Worm (Caenorhabditis elegans) whole organism, L1 larva: Measurements from ENCODE around the gene F01D5.1.

ENCODE experiments used
- C04F5.9 ChIP-seq: sonication (generic microtip); optimal IDR thresholded peaks from 2 replicates; lab custom pipeline; 2016; ENCODE audit warnings: missing genetic modification characterization, missing compliant biosample characterization
- C16A3.4 ChIP-seq: fragments of 150-350 bp; optimal IDR thresholded peaks from 2 replicates; lab custom pipeline; 2014; ENCODE audit warnings: missing biosample characterization, missing genetic modification characterization
- alr-1 ChIP-seq: fragments of 200-800 bp; sonication (Bioruptor generic); optimal IDR thresholded peaks from 2 replicates; lab custom pipeline; 2018; ENCODE audit warnings: borderline replicate concordance, mild to moderate bottlenecking, missing genetic modification characterization, missing compliant biosample characterization
- ama-1 ChIP-seq: fragments of 150-350 bp; optimal IDR thresholded peaks from 2 replicates; lab custom pipeline; 2014
- blmp-1 ChIP-seq: fragments of 150-350 bp; optimal IDR thresholded peaks from 2 replicates; lab custom pipeline; 2014; ENCODE audit warnings: missing biosample characterization, missing genetic modification characterization
- ces-1 ChIP-seq: fragments of 150-350 bp; optimal IDR thresholded peaks from 2 replicates; lab custom pipeline; 2014; ENCODE audit warnings: missing biosample characterization, missing genetic modification reagents, missing genetic modification characterization
- dpl-1 ChIP-seq, 3 experiments: fragments of 150-350 bp in 2 of 3; sonication (generic microtip) in 1 of 3; optimal IDR thresholded peaks; 2 replicates each; lab custom pipeline; 2014 to 2017; ENCODE audit warnings: missing biosample characterization in 3 of 3, missing genetic modification characterization in 3 of 3, missing genetic modification reagents in 3 of 3
- egl-27 ChIP-seq, 2 experiments: fragments of 150-350 bp in 1 of 2; sonication (generic microtip); optimal IDR thresholded peaks; 3 replicates each; lab custom pipeline; 2017 to 2018; ENCODE audit warnings: missing biosample characterization in 2 of 2, missing genetic modification characterization in 2 of 2, missing genetic modification reagents in 2 of 2
- elt-2 ChIP-seq: sonication (generic microtip); optimal IDR thresholded peaks from 2 replicates; lab custom pipeline; 2016; ENCODE audit warnings: missing genetic modification characterization, mild to moderate bottlenecking, inconsistent platforms, missing compliant biosample characterization, missing genetic modification reagents
- elt-3 ChIP-seq, 6 experiments: fragments of 150-350 bp in 1 of 6; sonication (generic microtip); optimal IDR thresholded peaks; 2 replicates each; lab custom pipeline; 2017 to 2018; ENCODE audit warnings: missing biosample characterization in 6 of 6, missing genetic modification characterization in 6 of 6, inconsistent platforms in 1 of 6
- fkh-8 ChIP-seq: sonication (generic microtip); optimal IDR thresholded peaks from 2 replicates; lab custom pipeline; 2016; ENCODE audit warnings: mild to moderate bottlenecking, missing genetic modification characterization, missing compliant biosample characterization
- grh-1 ChIP-seq: fragments of 200-800 bp; sonication (Bioruptor generic); IDR thresholded peaks from 2 replicates; pipeline ENCODE4 v1.3.6; 2022; ENCODE audit warnings: missing genetic modification reagents, missing genetic modification characterization, missing compliant biosample characterization
- hlh-4 ChIP-seq: sonication (generic microtip); optimal IDR thresholded peaks from 2 replicates; lab custom pipeline; 2016; ENCODE audit warnings: mild to moderate bottlenecking, missing genetic modification characterization, missing compliant biosample characterization
- irx-1 ChIP-seq: sonication (generic microtip); optimal IDR thresholded peaks from 2 replicates; lab custom pipeline; 2016; ENCODE audit warnings: missing genetic modification characterization, missing compliant biosample characterization
- jun-1 ChIP-seq: fragments of 150-350 bp; optimal IDR thresholded peaks from 2 replicates; lab custom pipeline; 2014; ENCODE audit warnings: missing biosample characterization, missing genetic modification reagents, missing genetic modification characterization
- lin-14 ChIP-seq: fragments of 200-800 bp; sonication (Bioruptor generic); optimal IDR thresholded peaks from 2 replicates; lab custom pipeline; 2018; ENCODE audit warnings: mild to moderate bottlenecking, missing genetic modification characterization, moderate library complexity, missing compliant biosample characterization
- lin-35 ChIP-seq, 2 experiments: fragments of 150-350 bp; optimal IDR thresholded peaks; 2 replicates each; lab custom pipeline; 2014; ENCODE audit warnings: missing biosample characterization in 2 of 2, missing genetic modification characterization in 2 of 2, missing genetic modification reagents in 2 of 2
- mdl-1 ChIP-seq, 2 experiments: fragments of 150-350 bp; optimal IDR thresholded peaks; 2 replicates each; lab custom pipeline; 2014 to 2017; ENCODE audit warnings: missing biosample characterization in 2 of 2, missing genetic modification characterization in 2 of 2, inconsistent platforms in 1 of 2
- mep-1 ChIP-seq: fragments of 150-350 bp; optimal IDR thresholded peaks from 2 replicates; lab custom pipeline; 2014; ENCODE audit warnings: missing biosample characterization, missing genetic modification characterization
- nhr-11 ChIP-seq: fragments of 150-350 bp; optimal IDR thresholded peaks from 2 replicates; lab custom pipeline; 2014; ENCODE audit warnings: missing biosample characterization, missing genetic modification characterization
- nhr-12 ChIP-seq: sonication (generic microtip); optimal IDR thresholded peaks from 2 replicates; lab custom pipeline; 2017; ENCODE audit warnings: missing biosample characterization, missing genetic modification characterization
- nhr-19 ChIP-seq: fragments of 200-800 bp; sonication (Bioruptor generic); conservative IDR thresholded peaks from 2 replicates; pipeline ENCODE4 v1.3.6; 2022; ENCODE audit warnings: missing genetic modification characterization, missing compliant biosample characterization
- nhr-20 ChIP-seq: sonication (generic microtip); optimal IDR thresholded peaks from 2 replicates; lab custom pipeline; 2016; ENCODE audit warnings: mild to moderate bottlenecking, missing genetic modification characterization, missing compliant biosample characterization
- nhr-76 ChIP-seq: sonication (generic microtip); optimal IDR thresholded peaks from 2 replicates; lab custom pipeline; 2017; ENCODE audit warnings: missing biosample characterization, missing genetic modification characterization
- nhr-77 ChIP-seq: fragments of 150-350 bp; optimal IDR thresholded peaks from 2 replicates; lab custom pipeline; 2014; ENCODE audit warnings: missing biosample characterization, missing genetic modification characterization
- nhr-84 ChIP-seq: sonication (generic microtip); optimal IDR thresholded peaks from 2 replicates; lab custom pipeline; 2017; ENCODE audit warnings: missing biosample characterization, missing genetic modification characterization
- nhr-85 ChIP-seq: sonication (generic microtip); peaks from one replicate; lab custom pipeline; 2016; ENCODE audit warnings: missing genetic modification characterization, inconsistent platforms, missing compliant biosample characterization
- nhr-90 ChIP-seq: sonication (generic microtip); optimal IDR thresholded peaks from 2 replicates; lab custom pipeline; 2016; ENCODE audit warnings: mild to moderate bottlenecking, missing genetic modification characterization, missing compliant biosample characterization; ENCODE audit not compliant: poor library complexity
- pax-3 ChIP-seq: fragments of 200-800 bp; sonication (Bioruptor generic); optimal IDR thresholded peaks from 2 replicates; lab custom pipeline; 2018; ENCODE audit warnings: mild to moderate bottlenecking, missing genetic modification characterization, moderate library complexity, missing compliant biosample characterization
- pqm-1 ChIP-seq: sonication (generic microtip); optimal IDR thresholded peaks from 3 replicates; lab custom pipeline; 2017; ENCODE audit warnings: missing biosample characterization, missing genetic modification characterization
- rnt-1 ChIP-seq: sonication (generic microtip); optimal IDR thresholded peaks from 2 replicates; lab custom pipeline; 2016; ENCODE audit warnings: mild to moderate bottlenecking, missing genetic modification characterization, moderate library complexity, missing compliant biosample characterization
- skn-1 ChIP-seq: fragments of 150-350 bp; optimal IDR thresholded peaks from 2 replicates; lab custom pipeline; 2014; ENCODE audit warnings: missing biosample characterization, missing genetic modification characterization
- snpc-4 ChIP-seq: fragments of 150-350 bp; optimal IDR thresholded peaks from 2 replicates; lab custom pipeline; 2014; ENCODE audit warnings: missing biosample characterization, missing genetic modification characterization
- snu-23 ChIP-seq: sonication (generic microtip); optimal IDR thresholded peaks from 2 replicates; lab custom pipeline; 2016; ENCODE audit warnings: missing genetic modification characterization, missing compliant biosample characterization
- sox-4 ChIP-seq: sonication (generic microtip); optimal IDR thresholded peaks from 2 replicates; lab custom pipeline; 2016; ENCODE audit warnings: missing genetic modification characterization, missing compliant biosample characterization
- sup-37 ChIP-seq: fragments of 200-800 bp; sonication (Bioruptor generic); optimal IDR thresholded peaks from 2 replicates; lab custom pipeline; 2018; ENCODE audit warnings: mild to moderate bottlenecking, missing genetic modification characterization, missing compliant biosample characterization
- swsn-7 ChIP-seq: sonication (generic microtip); optimal IDR thresholded peaks from 2 replicates; lab custom pipeline; 2016; ENCODE audit warnings: missing genetic modification characterization, missing compliant biosample characterization
- unc-130 ChIP-seq: fragments of 150-350 bp; optimal IDR thresholded peaks from 2 replicates; lab custom pipeline; 2017; ENCODE audit warnings: missing biosample characterization, missing genetic modification characterization, inconsistent platforms
- xbp-1 ChIP-seq: sonication (generic microtip); optimal IDR thresholded peaks from 2 replicates; lab custom pipeline; 2016; ENCODE audit warnings: missing genetic modification characterization, missing compliant biosample characterization
- zip-4 ChIP-seq: fragments of 200-800 bp; sonication (Bioruptor generic); optimal IDR thresholded peaks from 2 replicates; lab custom pipeline; 2018; ENCODE audit warnings: mild to moderate bottlenecking, missing genetic modification characterization, moderate library complexity, missing compliant biosample characterization
- ztf-4 ChIP-seq: fragments of 150-350 bp; optimal IDR thresholded peaks from 2 replicates; lab custom pipeline; 2014; ENCODE audit warnings: missing biosample characterization, missing genetic modification characterization

F01D5.1 gene

DNA sequence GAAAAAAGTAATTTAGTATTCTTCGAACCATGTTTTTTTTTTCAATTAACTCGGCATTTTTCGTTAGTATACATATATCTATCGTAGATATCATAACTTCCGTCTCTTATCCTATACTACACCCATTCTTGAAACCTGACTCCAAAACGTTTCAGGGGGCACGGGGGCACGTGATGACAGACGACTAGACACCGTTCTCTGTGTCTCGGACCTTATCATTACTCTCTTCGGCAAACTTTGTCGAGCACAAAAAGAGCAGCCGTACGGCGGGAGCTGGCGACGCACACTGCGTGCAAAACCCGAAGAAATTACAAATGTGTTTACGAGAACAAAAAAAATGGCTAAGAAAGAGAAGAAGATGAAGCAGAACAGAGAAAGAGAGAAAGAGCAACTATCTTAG lies 46.8 kb upstream of the F01D5.1 start (continued):
- TF ChIP-seq rnt-1 (tag; lab: Kevin White, UChicago) (peak; percentile 69), snpc-4 (tag; lab: Kevin White, UChicago) (peak; percentile 36), pax-3 (tag; lab: Kevin White, UChicago) (peak; percentile 75), fkh-8 (tag; lab: Kevin White, UChicago) (peak; percentile 90), nhr-11 (tag; lab: Kevin White, UChicago) (peak; percentile 79), pqm-1 (tag; lab: Kevin White, UChicago) (no peak), egl-27 (tag; optimal IDR thresholded peaks at IDR 0.05; lab: Kevin White, UChicago) (peak; percentile 37 to 61), grh-1 (no peak), unc-130 (peak; percentile 68), C16A3.4 (tag; lab: Kevin White, UChicago) (peak; percentile 29), lin-35 (GFP tag; optimal IDR thresholded peaks at IDR 0.05; lab: Kevin White, UChicago) (peak; percentile 36 to 62), ama-1 (lab: Kevin White, UChicago) (no peak), elt-2 (tag; lab: Kevin White, UChicago) (peak; percentile 71), nhr-12 (tag; lab: Kevin White, UChicago) (no peak), nhr-76 (no peak), jun-1 (tag; lab: Kevin White, UChicago) (peak; percentile 70), elt-3 (tag; optimal IDR thresholded peaks at IDR 0.05; lab: Kevin White, UChicago) (no peak), C04F5.9 (no peak), alr-1 (tag; lab: Kevin White, UChicago) (no peak), lin-14 (GFP tag; lab: Kevin White, UChicago) (peak; percentile 95), sup-37 (GFP tag; lab: Kevin White, UChicago) (no peak), nhr-19 (GFP tag; lab: Robert Waterston, UW) (peak; percentile 76), ces-1 (GFP tag; lab: Kevin White, UChicago) (peak; percentile 75), zip-4 (GFP tag; lab: Kevin White, UChicago) (no peak), ztf-4 (tag; lab: Kevin White, UChicago) (peak; percentile 88), mdl-1 (tag; optimal IDR thresholded peaks at IDR 0.05; lab: Kevin White, UChicago) (peak; percentile 58 to 83), hlh-4 (tag; lab: Kevin White, UChicago) (no peak), xbp-1 (tag; lab: Kevin White, UChicago) (peak; percentile 43), mep-1 (tag; lab: Kevin White, UChicago) (peak; percentile 68), nhr-20 (tag; lab: Kevin White, UChicago) (peak; percentile 89), skn-1 (tag; lab: Kevin White, UChicago) (peak; percentile 65)
- TF ChIP-seq, all 84 proteins: peak for 45

- TF ChIP-seq blmp-1 (tag; lab: Kevin White, UChicago) (peak; percentile 61), nhr-84 (tag; lab: Kevin White, UChicago) (no peak), irx-1 (tag; lab: Kevin White, UChicago) (peak; percentile 41), nhr-85 (tag; lab: Kevin White, UChicago) (peak; percentile 73), sox-4 (tag; lab: Kevin White, UChicago) (no peak), lin-35 (GFP tag; optimal IDR thresholded peaks at IDR 0.05; lab: Kevin White, UChicago) (peak in 1 of 2 experiments; percentile 1), elt-3 (tag; optimal IDR thresholded peaks at IDR 0.05; lab: Kevin White, UChicago) (peak in 1 of 6 experiments; percentile 5), elt-2 (tag; lab: Kevin White, UChicago) (peak; percentile 42), dpl-1 (GFP tag; optimal IDR thresholded peaks at IDR 0.05; lab: Kevin White, UChicago) (peak in 1 of 3 experiments; percentile 3), nhr-77 (tag; lab: Kevin White, UChicago) (peak; percentile 52), nhr-90 (tag; lab: Kevin White, UChicago) (no peak), swsn-7 (tag; lab: Kevin White, UChicago) (peak; percentile 2), snu-23 (GFP tag; lab: Kevin White, UChicago) (peak; percentile 25), lin-14 (GFP tag; lab: Kevin White, UChicago) (peak; percentile 55), C16A3.4 (tag; lab: Kevin White, UChicago) (no peak)
Measured at ce11 chrII:14042836-14043604, 45.6 kb upstream of the F01D5.1 start.
